Fruit fly (Drosophila melanogaster) whole organism, embryonic: ENCODE results near the gene Cyt-c1L.

Source experiments
- ATbp ChIP-seq: fragments of 200-800 bp; sonication (Bioruptor generic); optimal IDR thresholded peaks from 2 replicates; lab custom pipeline; 2017; ENCODE audit warnings: missing biosample characterization, mild to moderate bottlenecking, missing genetic modification characterization, missing genetic modification reagents
- Ada2b ChIP-seq: fragments of 200-800 bp; sonication (Bioruptor generic); IDR thresholded peaks from 2 replicates; pipeline ENCODE4 v1.3.6; 2022; ENCODE audit warnings: missing biosample characterization, missing genetic modification characterization
- Awh ChIP-seq: fragments of 200-800 bp; sonication (Bioruptor generic); IDR thresholded peaks from 2 replicates; pipeline ENCODE4, ENCODE4 v1.3.6; 2022; ENCODE audit warnings: missing biosample characterization, missing genetic modification characterization
- Bdp1 ChIP-seq: fragments of 200-800 bp; sonication (Bioruptor generic); optimal IDR thresholded peaks from 3 replicates; lab custom pipeline; 2016; ENCODE audit warnings: missing biosample characterization, missing genetic modification characterization
- CG10979 ChIP-seq: fragments of 200-800 bp; sonication (Bioruptor generic); optimal IDR thresholded peaks from 2 replicates; lab custom pipeline; 2018; ENCODE audit warnings: missing biosample characterization, mild to moderate bottlenecking, missing genetic modification characterization, moderate library complexity
- CG11504 ChIP-seq: fragments of 200-800 bp; sonication (Bioruptor generic); optimal IDR thresholded peaks from 3 replicates; lab custom pipeline; 2019; ENCODE audit warnings: missing biosample characterization, mild to moderate bottlenecking, missing genetic modification characterization, moderate library complexity
- CG12155 ChIP-seq: fragments of 200-800 bp; sonication (Bioruptor generic); optimal IDR thresholded peaks from 3 replicates; lab custom pipeline; 2016; ENCODE audit warnings: missing biosample characterization, missing genetic modification characterization
- CG14667 ChIP-seq: fragments of 200-800 bp; sonication (Bioruptor generic); IDR thresholded peaks from 2 replicates; pipeline ENCODE4 v1.3.6; 2022; ENCODE audit warnings: missing biosample characterization, missing genetic modification characterization
- CG17385 ChIP-seq: fragments of 200-800 bp; sonication (Bioruptor generic); optimal IDR thresholded peaks from 3 replicates; lab custom pipeline; 2018; ENCODE audit warnings: missing biosample characterization, mild to moderate bottlenecking, missing genetic modification characterization
- CG17912 ChIP-seq: fragments of 200-800 bp; sonication (Bioruptor generic); optimal IDR thresholded peaks from 2 replicates; lab custom pipeline; 2018; ENCODE audit warnings: missing biosample characterization, mild to moderate bottlenecking, missing genetic modification characterization
- CG3163 ChIP-seq: fragments of 200-800 bp; sonication (Bioruptor generic); optimal IDR thresholded peaks from 3 replicates; lab custom pipeline; 2016; ENCODE audit warnings: missing biosample characterization, missing genetic modification characterization
- CG32532 ChIP-seq: fragments of 200-800 bp; sonication (Bioruptor generic); IDR thresholded peaks from 2 replicates; pipeline ENCODE4 v1.3.6; 2022; ENCODE audit warnings: missing biosample characterization, missing genetic modification characterization
- CG3281 ChIP-seq: fragments of 200-800 bp; sonication (Bioruptor generic); optimal IDR thresholded peaks from 3 replicates; lab custom pipeline; 2017; ENCODE audit warnings: missing biosample characterization, mild to moderate bottlenecking, missing genetic modification characterization
- CG34376 ChIP-seq: fragments of 200-800 bp; sonication (Bioruptor generic); optimal IDR thresholded peaks from 2 replicates; lab custom pipeline; 2018; ENCODE audit warnings: missing biosample characterization, mild to moderate bottlenecking, missing genetic modification characterization
- CG4404 ChIP-seq: fragments of 200-800 bp; sonication (Bioruptor generic); IDR thresholded peaks from 2 replicates; pipeline ENCODE4 v1.3.6; 2022; ENCODE audit warnings: missing biosample characterization, missing genetic modification characterization
- CG4854 ChIP-seq: fragments of 200-800 bp; sonication (Bioruptor generic); optimal IDR thresholded peaks from 2 replicates; lab custom pipeline; 2016; ENCODE audit warnings: missing biosample characterization, missing genetic modification characterization, inconsistent platforms
- CG6175 ChIP-seq: fragments of 200-800 bp; sonication (Bioruptor generic); IDR thresholded peaks from 3 replicates; pipeline ENCODE4 v1.3.6; 2022; ENCODE audit warnings: missing biosample characterization, missing genetic modification characterization
- CG6854 ChIP-seq: fragments of 200-800 bp; sonication (Bioruptor generic); optimal IDR thresholded peaks from 3 replicates; lab custom pipeline; 2017; ENCODE audit warnings: missing biosample characterization, mild to moderate bottlenecking, missing genetic modification characterization
- CG7786 ChIP-seq: fragments of 200-800 bp; sonication (Bioruptor generic); optimal IDR thresholded peaks from 2 replicates; lab custom pipeline; 2016; ENCODE audit warnings: missing biosample characterization, missing genetic modification characterization
- CG7928 ChIP-seq: fragments of 200-800 bp; sonication (Bioruptor generic); optimal IDR thresholded peaks from 2 replicates; lab custom pipeline; 2017; ENCODE audit warnings: missing biosample characterization, mild to moderate bottlenecking, missing genetic modification characterization
- CG8281 ChIP-seq: fragments of 200-800 bp; sonication (Bioruptor generic); optimal IDR thresholded peaks from 2 replicates; lab custom pipeline; 2018; ENCODE audit warnings: missing biosample characterization, mild to moderate bottlenecking, missing genetic modification characterization, moderate library complexity
- CG8359 ChIP-seq: fragments of 200-800 bp; sonication (Bioruptor generic); optimal IDR thresholded peaks from 2 replicates; lab custom pipeline; 2017; ENCODE audit warnings: missing biosample characterization, mild to moderate bottlenecking, missing genetic modification characterization, borderline replicate concordance
- CG8388 ChIP-seq: fragments of 200-800 bp; sonication (Bioruptor generic); optimal IDR thresholded peaks from 2 replicates; lab custom pipeline; 2019; ENCODE audit warnings: missing biosample characterization, mild to moderate bottlenecking, missing genetic modification characterization, moderate library complexity
- CG9437 ChIP-seq: fragments of 200-800 bp; sonication (Bioruptor generic); optimal IDR thresholded peaks from 2 replicates; lab custom pipeline; 2018; ENCODE audit warnings: missing biosample characterization, mild to moderate bottlenecking, missing genetic modification characterization
- Ets65A ChIP-seq: fragments of 200-800 bp; sonication (Bioruptor generic); peaks from one replicate; lab custom pipeline; 2016; ENCODE audit warnings: missing biosample characterization, missing genetic modification characterization
- Ets97D ChIP-seq: fragments of 200-800 bp; sonication (Bioruptor generic); optimal IDR thresholded peaks from 3 replicates; lab custom pipeline; 2016; ENCODE audit warnings: missing biosample characterization, missing genetic modification characterization
- Fer2 ChIP-seq: fragments of 200-800 bp; sonication (Bioruptor generic); optimal IDR thresholded peaks from 2 replicates; lab custom pipeline; 2018; ENCODE audit warnings: missing biosample characterization, mild to moderate bottlenecking, missing genetic modification characterization, moderate library complexity
- GATAe ChIP-seq: fragments of 200-800 bp; sonication (Bioruptor generic); conservative IDR thresholded peaks from 2 replicates; pipeline ENCODE4 v1.3.6; 2022; ENCODE audit warnings: missing biosample characterization, missing genetic modification characterization
- Hey ChIP-seq: fragments of 200-800 bp; sonication (Bioruptor generic); optimal IDR thresholded peaks from 3 replicates; lab custom pipeline; 2018; ENCODE audit warnings: missing biosample characterization, mild to moderate bottlenecking, missing genetic modification characterization
- Neu2 ChIP-seq: fragments of 200-800 bp; sonication (Bioruptor generic); optimal IDR thresholded peaks from 3 replicates; lab custom pipeline; 2016; ENCODE audit warnings: missing biosample characterization, missing genetic modification characterization, borderline replicate concordance
- Oaz ChIP-seq: fragments of 200-800 bp; sonication (Bioruptor generic); IDR thresholded peaks from 2 replicates; pipeline ENCODE4 v1.3.6; 2022; ENCODE audit warnings: missing biosample characterization, missing genetic modification characterization
- Sry-β ChIP-seq: fragments of 200-800 bp; sonication (Bioruptor generic); optimal IDR thresholded peaks from 2 replicates; lab custom pipeline; 2018; ENCODE audit warnings: missing biosample characterization, mild to moderate bottlenecking, missing genetic modification characterization, moderate library complexity
- Usf ChIP-seq: fragments of 200-800 bp; sonication (Bioruptor generic); optimal IDR thresholded peaks from 2 replicates; lab custom pipeline; 2017; ENCODE audit warnings: missing genotype, missing biosample characterization, missing genetic modification characterization
- aop ChIP-seq: fragments of 200-800 bp; sonication (Bioruptor generic); IDR thresholded peaks from 2 replicates; pipeline ENCODE4 v1.3.6; 2022; ENCODE audit warnings: missing biosample characterization, missing genetic modification characterization
- bigmax ChIP-seq: fragments of 200-800 bp; sonication (Bioruptor generic); optimal IDR thresholded peaks from 2 replicates; lab custom pipeline; 2018; ENCODE audit warnings: missing biosample characterization, mild to moderate bottlenecking, missing genetic modification characterization
- br ChIP-seq: fragments of >200 bp; optimal IDR thresholded peaks from 2 replicates; lab custom pipeline; 2017
- dan ChIP-seq: fragments of 200-800 bp; sonication (Bioruptor generic); IDR thresholded peaks from 2 replicates; pipeline ENCODE4 v1.3.6; 2022; ENCODE audit warnings: missing biosample characterization, missing genetic modification characterization
- dimm ChIP-seq: fragments of 200-800 bp; sonication (Bioruptor generic); IDR thresholded peaks from 2 replicates; pipeline ENCODE4 v1.3.6; 2022; ENCODE audit warnings: missing biosample characterization, missing genetic modification characterization
- exex ChIP-seq: fragments of 200-800 bp; sonication (Bioruptor generic); optimal IDR thresholded peaks from 4 replicates; lab custom pipeline; 2018; ENCODE audit warnings: missing biosample characterization, mild to moderate bottlenecking, missing genetic modification characterization, moderate library complexity
- fd3F ChIP-seq: fragments of 200-800 bp; sonication (Bioruptor generic); optimal IDR thresholded peaks from 2 replicates; lab custom pipeline; 2018; ENCODE audit warnings: missing biosample characterization, mild to moderate bottlenecking, missing genetic modification characterization, moderate library complexity
- ftz-f1 ChIP-seq: fragments of 200-800 bp; sonication (Bioruptor generic); optimal IDR thresholded peaks from 2 replicates; lab custom pipeline; 2016; ENCODE audit warnings: missing biosample characterization, missing genetic modification characterization
- gfzf ChIP-seq: fragments of 200-800 bp; sonication (Bioruptor generic); optimal IDR thresholded peaks from 2 replicates; lab custom pipeline; 2016; ENCODE audit warnings: missing biosample characterization, mild to moderate bottlenecking, missing genetic modification characterization, moderate library complexity
- grn ChIP-seq: fragments of 200-800 bp; sonication (Bioruptor generic); optimal IDR thresholded peaks from 3 replicates; lab custom pipeline; 2017; ENCODE audit warnings: missing biosample characterization, missing genetic modification characterization
- her ChIP-seq: fragments of 200-800 bp; sonication (Bioruptor generic); optimal IDR thresholded peaks from 2 replicates; lab custom pipeline; 2016; ENCODE audit warnings: missing biosample characterization, missing genetic modification characterization
- kay ChIP-seq: fragments of 200-800 bp; sonication (Bioruptor generic); optimal IDR thresholded peaks from 2 replicates; lab custom pipeline; 2016; ENCODE audit warnings: missing biosample characterization, missing genetic modification characterization
- pb ChIP-seq: fragments of 200-800 bp; sonication (Bioruptor generic); optimal IDR thresholded peaks from 3 replicates; lab custom pipeline; 2016; ENCODE audit warnings: missing biosample characterization, missing genetic modification characterization
- ranshi ChIP-seq: fragments of 200-800 bp; sonication (Bioruptor generic); IDR thresholded peaks from 2 replicates; pipeline ENCODE4 v1.3.6; 2022; ENCODE audit warnings: missing biosample characterization, missing genetic modification characterization
- so ChIP-seq: fragments of 200-800 bp; sonication (Bioruptor generic); IDR thresholded peaks from 3 replicates; pipeline ENCODE4 v1.3.6; 2022; ENCODE audit warnings: missing biosample characterization, missing genetic modification characterization
- sr ChIP-seq: fragments of 200-800 bp; sonication (Bioruptor generic); IDR thresholded peaks from 3 replicates; pipeline ENCODE4 v1.3.6; 2022; ENCODE audit warnings: missing biosample characterization, missing genetic modification characterization
- trem ChIP-seq: fragments of 200-800 bp; optimal IDR thresholded peaks from 3 replicates; lab custom pipeline; 2019; ENCODE audit warnings: missing biosample characterization, mild to moderate bottlenecking, missing genetic modification characterization, moderate library complexity

The Cyt-c1L gene

dm6 chr3R:29158721-29159120 lies 45.2 kb downstream of the Cyt-c1L start (continued):
- TF ChIP-seq CG7786 = no peak
- TF ChIP-seq CG7928 (GFP tag; lab: Kevin White, UChicago) = no peak
- no peak for TF ChIP-seq br (lab: Kevin White, UChicago)
- TF ChIP-seq trem (tag; lab: Kevin White, UChicago) = no peak
- TF ChIP-seq Fer2 = no peak
- no peak for TF ChIP-seq Hey (tag; lab: Kevin White, UChicago)
- no peak for TF ChIP-seq ATbp (GFP tag; lab: Kevin White, UChicago)
- TF ChIP-seq aop (GFP tag; lab: Robert Waterston, UW) = no peak
- no peak for TF ChIP-seq Ada2b
- TF ChIP-seq CG17912 (GFP tag; lab: Kevin White, UChicago) = no peak
- TF ChIP-seq her (GFP tag; lab: Kevin White, UChicago) = no peak
- no peak for TF ChIP-seq CG4854 (GFP tag; lab: Kevin White, UChicago)
- TF ChIP-seq ftz-f1 (GFP tag; lab: Kevin White, UChicago) = no peak
- no peak for TF ChIP-seq bigmax (GFP tag; lab: Kevin White, UChicago)
- no peak for TF ChIP-seq fd3F (GFP tag; lab: Kevin White, UChicago)
- TF ChIP-seq sr (GFP tag; lab: Robert Waterston, UW) = no peak
- TF ChIP-seq ranshi (GFP tag; lab: Robert Waterston, UW) = no peak
- TF ChIP-seq grn = peak; percentile 56
- TF ChIP-seq CG34376 (GFP tag; lab: Kevin White, UChicago) = peak; percentile 81
- no peak for TF ChIP-seq dan (GFP tag; lab: Robert Waterston, UW)
- no peak for TF ChIP-seq Ets97D (GFP tag; lab: Kevin White, UChicago)
- no peak for TF ChIP-seq so
- TF ChIP-seq CG8359 (GFP tag; lab: Kevin White, UChicago) = no peak
- TF ChIP-seq CG11504 (tag; lab: Kevin White, UChicago) = no peak
- TF ChIP-seq CG6175 (GFP tag; lab: Robert Waterston, UW) = no peak
- peak; percentile 92 for TF ChIP-seq exex (tag; lab: Kevin White, UChicago)
- no peak for TF ChIP-seq CG3163 (GFP tag; lab: Kevin White, UChicago)
- no peak for TF ChIP-seq CG17385 (GFP tag; lab: Kevin White, UChicago)
- no peak for TF ChIP-seq Oaz (GFP tag; lab: Robert Waterston, UW)
- no peak for TF ChIP-seq CG9437 (GFP tag; lab: Kevin White, UChicago)
- no peak for TF ChIP-seq CG8281 (tag; lab: Kevin White, UChicago)
- no peak for TF ChIP-seq Awh (GFP tag; lab: Robert Waterston, UW)
- no peak for TF ChIP-seq CG8388
- peak; percentile 35; the same call in 1 of the 2 replicates for TF ChIP-seq GATAe (GFP tag; lab: Robert Waterston, UW)
- TF ChIP-seq CG3281 (GFP tag; lab: Kevin White, UChicago) = no peak

DNA sequence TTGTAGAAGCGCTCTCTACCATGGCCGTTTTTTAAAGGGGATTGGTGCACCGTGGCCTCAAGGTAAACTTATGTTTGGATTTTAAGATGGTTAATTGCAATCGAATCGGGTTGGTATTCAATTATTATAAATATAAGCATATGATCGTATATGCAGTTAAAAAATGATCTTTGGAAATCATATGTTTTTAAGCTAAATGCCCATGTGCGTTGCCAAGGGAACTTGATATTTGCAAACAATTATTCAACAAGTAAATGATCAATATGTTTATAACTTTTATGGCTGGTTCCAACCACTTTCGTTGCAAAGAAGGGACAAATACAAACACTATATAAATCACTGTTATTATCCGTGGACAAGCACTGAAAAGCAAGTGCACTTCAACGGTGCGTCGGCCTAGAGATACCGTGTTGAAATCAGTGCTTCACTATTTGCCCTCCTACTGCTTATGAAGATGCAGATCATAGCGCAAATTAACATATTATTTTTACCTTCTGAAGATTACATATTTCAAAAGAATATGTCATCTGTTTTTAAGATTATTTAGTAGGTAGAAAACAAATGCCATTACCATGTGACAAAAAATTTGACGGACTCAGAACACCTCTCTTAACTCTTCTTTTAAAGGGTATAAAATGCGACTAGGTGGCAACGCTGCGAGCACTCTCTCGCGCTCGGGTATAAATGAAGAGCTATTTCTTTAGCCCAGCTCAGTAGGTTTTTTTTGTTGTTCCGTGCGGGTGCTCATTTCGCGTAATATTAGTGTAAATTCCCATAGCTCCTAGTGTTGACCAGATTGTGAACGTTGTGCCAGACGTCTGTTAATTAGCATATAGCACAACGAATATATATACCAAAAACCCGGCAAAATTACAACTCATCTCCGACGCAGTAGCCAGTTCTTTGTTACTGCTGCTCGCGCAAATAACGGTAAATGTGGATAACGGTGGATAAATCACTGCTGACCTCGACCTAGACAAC lies 46.2 kb downstream of the Cyt-c1L start, which contains the start of gene rdog:
TSS of gene rdog (plus strand) at position 705 of the 981 bp plus-strand sequence.
- TF ChIP-seq Neu2 (GFP tag; lab: Kevin White, UChicago) (peak; percentile 2), dimm (GFP tag; lab: Robert Waterston, UW) (no peak), CG32532 (GFP tag; lab: Robert Waterston, UW) (peak; percentile 64; the same call in 1 of the 2 replicates), Bdp1 (GFP tag; lab: Kevin White, UChicago) (peak; percentile 71), CG6854 (GFP tag; lab: Kevin White, UChicago) (peak; percentile 72), CG4404 (GFP tag; lab: Robert Waterston, UW) (peak; percentile 69), Usf (peak; percentile 56), CG10979 (tag; lab: Kevin White, UChicago) (peak; percentile 81), pb (GFP tag; lab: Kevin White, UChicago) (peak; percentile 28), CG14667 (GFP tag; lab: Robert Waterston, UW) (no peak), Ets65A (GFP tag; lab: Kevin White, UChicago) (peak; percentile 98), ATbp (GFP tag; lab: Kevin White, UChicago) (peak; percentile 38), Sry-β (peak; percentile 24), gfzf (GFP tag; lab: Kevin White, UChicago) (no peak), kay (GFP tag; lab: Kevin White, UChicago) (peak; percentile 61), CG12155 (GFP tag; lab: Kevin White, UChicago) (peak; percentile 69)
